Fruit fly (Drosophila melanogaster): ENCODE measurements around the gene GstD4.

DNA sequence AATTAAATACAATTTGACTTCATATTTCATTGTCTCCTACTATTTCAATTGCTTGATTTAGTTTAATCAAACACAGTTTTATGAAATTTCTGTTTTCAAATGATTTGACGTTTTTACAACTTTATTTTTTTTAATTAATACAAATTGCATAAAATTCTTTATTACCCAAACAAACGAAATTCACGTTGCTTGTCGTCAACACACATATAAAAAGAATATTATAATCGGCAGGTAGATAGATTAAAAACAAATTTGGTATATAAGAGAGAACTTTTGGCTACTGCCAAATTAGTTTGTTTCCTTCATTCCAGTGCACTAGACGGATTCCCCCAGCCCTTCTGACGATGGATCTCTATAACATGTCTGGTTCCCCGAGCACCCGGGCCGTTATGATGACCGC lies 2.9 kb downstream of the GstD4 start, which contains the start of gene GstD6:
- TF ChIP-seq Dll (optimal IDR thresholded peaks at IDR 0.05) (no peak), psq (optimal IDR thresholded peaks at IDR 0.05) (no peak)
